Worm (Caenorhabditis elegans) whole organism, L1 larva: ENCODE data around the gene E02H4.8.
A peak's percentile ranks its signal among the peaks of the same experiment; 100 is the strongest.

Source experiments
- F16B12.6 ChIP-seq: fragments of 150-350 bp; optimal IDR thresholded peaks from 2 replicates; lab custom pipeline; 2014; ENCODE audit warnings: missing biosample characterization, missing genetic modification characterization
- Y116A8C.19 ChIP-seq: sonication (generic microtip); optimal IDR thresholded peaks from 2 replicates; lab custom pipeline; 2016; ENCODE audit warnings: missing compliant biosample characterization, missing genetic modification characterization, borderline replicate concordance
- aha-1 ChIP-seq: fragments of 150-350 bp; optimal IDR thresholded peaks from 2 replicates; lab custom pipeline; 2014; ENCODE audit warnings: missing biosample characterization, missing genetic modification characterization
- aly-2 ChIP-seq: fragments of 150-350 bp; optimal IDR thresholded peaks from 2 replicates; lab custom pipeline; 2014; ENCODE audit warnings: missing biosample characterization, missing genetic modification characterization
- ama-1 ChIP-seq: fragments of 150-350 bp; optimal IDR thresholded peaks from 2 replicates; lab custom pipeline; 2014
- blmp-1 ChIP-seq: fragments of 150-350 bp; optimal IDR thresholded peaks from 2 replicates; lab custom pipeline; 2014; ENCODE audit warnings: missing biosample characterization, missing genetic modification characterization
- ceh-63 ChIP-seq: fragments of 200-800 bp; sonication (Bioruptor generic); optimal IDR thresholded peaks from 2 replicates; lab custom pipeline; 2018; ENCODE audit warnings: mild to moderate bottlenecking, missing genetic modification characterization, missing compliant biosample characterization
- ceh-88 ChIP-seq: fragments of 200-800 bp; sonication (Bioruptor generic); IDR thresholded peaks from 2 replicates; pipeline ENCODE4 v1.3.6; 2022; ENCODE audit warnings: missing genetic modification characterization, missing compliant biosample characterization
- ceh-90 ChIP-seq: sonication (generic microtip); optimal IDR thresholded peaks from 2 replicates; lab custom pipeline; 2016; ENCODE audit warnings: missing genetic modification characterization, missing compliant biosample characterization
- dpl-1 ChIP-seq, 3 experiments: fragments of 150-350 bp in 2 of 3; sonication (generic microtip) in 1 of 3; optimal IDR thresholded peaks; 2 replicates each; lab custom pipeline; 2014 to 2017; ENCODE audit warnings: missing biosample characterization in 3 of 3, missing genetic modification characterization in 3 of 3, missing genetic modification reagents in 3 of 3
- dsc-1 ChIP-seq: sonication (generic microtip); optimal IDR thresholded peaks from 2 replicates; lab custom pipeline; 2016; ENCODE audit warnings: mild to moderate bottlenecking, missing genetic modification characterization, missing compliant biosample characterization
- efl-3 ChIP-seq: fragments of 200-800 bp; sonication (Bioruptor generic); optimal IDR thresholded peaks from 2 replicates; lab custom pipeline; 2018; ENCODE audit warnings: mild to moderate bottlenecking, missing genetic modification characterization, missing compliant biosample characterization
- elt-2 ChIP-seq: sonication (generic microtip); optimal IDR thresholded peaks from 2 replicates; lab custom pipeline; 2016; ENCODE audit warnings: missing genetic modification characterization, mild to moderate bottlenecking, inconsistent platforms, missing compliant biosample characterization, missing genetic modification reagents
- elt-3 ChIP-seq, 6 experiments: fragments of 150-350 bp in 1 of 6; sonication (generic microtip); optimal IDR thresholded peaks; 2 replicates each; lab custom pipeline; 2017 to 2018; ENCODE audit warnings: missing biosample characterization in 6 of 6, missing genetic modification characterization in 6 of 6, inconsistent platforms in 1 of 6
- fkh-10 ChIP-seq: sonication (generic microtip); optimal IDR thresholded peaks from 2 replicates; lab custom pipeline; 2017; ENCODE audit warnings: missing biosample characterization, missing genetic modification reagents, missing genetic modification characterization
- fkh-4 ChIP-seq: sonication (generic microtip); optimal IDR thresholded peaks from 2 replicates; lab custom pipeline; 2016; ENCODE audit warnings: missing compliant biosample characterization, missing genetic modification characterization, borderline replicate concordance
- fkh-8 ChIP-seq: sonication (generic microtip); optimal IDR thresholded peaks from 2 replicates; lab custom pipeline; 2016; ENCODE audit warnings: mild to moderate bottlenecking, missing genetic modification characterization, missing compliant biosample characterization
- fos-1 ChIP-seq: fragments of 150-350 bp; optimal IDR thresholded peaks from 2 replicates; lab custom pipeline; 2014; ENCODE audit warnings: missing biosample characterization, missing genetic modification characterization
- hlh-4 ChIP-seq: sonication (generic microtip); optimal IDR thresholded peaks from 2 replicates; lab custom pipeline; 2016; ENCODE audit warnings: mild to moderate bottlenecking, missing genetic modification characterization, missing compliant biosample characterization
- hpl-2 ChIP-seq: fragments of 150-350 bp; optimal IDR thresholded peaks from 2 replicates; lab custom pipeline; 2014; ENCODE audit warnings: missing biosample characterization, missing genetic modification reagents, missing genetic modification characterization
- irx-1 ChIP-seq: sonication (generic microtip); optimal IDR thresholded peaks from 2 replicates; lab custom pipeline; 2016; ENCODE audit warnings: missing genetic modification characterization, missing compliant biosample characterization
- isw-1 ChIP-seq: fragments of 200-800 bp; sonication (Bioruptor generic); IDR thresholded peaks from 2 replicates; pipeline ENCODE4 v1.3.6; 2022; ENCODE audit warnings: missing genetic modification characterization, missing compliant biosample characterization
- lin-13 ChIP-seq: fragments of 150-350 bp; optimal IDR thresholded peaks from 2 replicates; lab custom pipeline; 2014; ENCODE audit warnings: missing biosample characterization, missing genetic modification reagents, missing genetic modification characterization
- lin-35 ChIP-seq, 2 experiments: fragments of 150-350 bp; optimal IDR thresholded peaks; 2 replicates each; lab custom pipeline; 2014; ENCODE audit warnings: missing biosample characterization in 2 of 2, missing genetic modification characterization in 2 of 2, missing genetic modification reagents in 2 of 2
- mdl-1 ChIP-seq, 2 experiments: fragments of 150-350 bp; optimal IDR thresholded peaks; 2 replicates each; lab custom pipeline; 2014 to 2017; ENCODE audit warnings: missing biosample characterization in 2 of 2, missing genetic modification characterization in 2 of 2, inconsistent platforms in 1 of 2
- mep-1 ChIP-seq: fragments of 150-350 bp; optimal IDR thresholded peaks from 2 replicates; lab custom pipeline; 2014; ENCODE audit warnings: missing biosample characterization, missing genetic modification characterization
- nhr-20 ChIP-seq: sonication (generic microtip); optimal IDR thresholded peaks from 2 replicates; lab custom pipeline; 2016; ENCODE audit warnings: mild to moderate bottlenecking, missing genetic modification characterization, missing compliant biosample characterization
- nhr-237 ChIP-seq: fragments of 150-350 bp; optimal IDR thresholded peaks from 2 replicates; lab custom pipeline; 2014; ENCODE audit warnings: missing biosample characterization, missing genetic modification characterization
- nhr-28 ChIP-seq: fragments of 150-350 bp; optimal IDR thresholded peaks from 2 replicates; lab custom pipeline; 2014; ENCODE audit warnings: missing biosample characterization, missing genetic modification characterization
- nhr-47 ChIP-seq: sonication (generic microtip); optimal IDR thresholded peaks from 2 replicates; lab custom pipeline; 2016; ENCODE audit warnings: mild to moderate bottlenecking, missing genetic modification characterization, moderate library complexity, missing compliant biosample characterization
- nhr-76 ChIP-seq: sonication (generic microtip); optimal IDR thresholded peaks from 2 replicates; lab custom pipeline; 2017; ENCODE audit warnings: missing biosample characterization, missing genetic modification characterization
- nhr-77 ChIP-seq: fragments of 150-350 bp; optimal IDR thresholded peaks from 2 replicates; lab custom pipeline; 2014; ENCODE audit warnings: missing biosample characterization, missing genetic modification characterization
- nhr-84 ChIP-seq: sonication (generic microtip); optimal IDR thresholded peaks from 2 replicates; lab custom pipeline; 2017; ENCODE audit warnings: missing biosample characterization, missing genetic modification characterization
- nhr-85 ChIP-seq: sonication (generic microtip); peaks from one replicate; lab custom pipeline; 2016; ENCODE audit warnings: missing genetic modification characterization, inconsistent platforms, missing compliant biosample characterization
- nhr-90 ChIP-seq: sonication (generic microtip); optimal IDR thresholded peaks from 2 replicates; lab custom pipeline; 2016; ENCODE audit warnings: mild to moderate bottlenecking, missing genetic modification characterization, missing compliant biosample characterization; ENCODE audit not compliant: poor library complexity
- pag-3 ChIP-seq: sonication (generic microtip); optimal IDR thresholded peaks from 2 replicates; lab custom pipeline; 2017; ENCODE audit warnings: missing genetic modification characterization, mild to moderate bottlenecking, missing compliant biosample characterization, antibody characterized with exemption, borderline replicate concordance; ENCODE audit not compliant: insufficient read depth
- rnt-1 ChIP-seq: sonication (generic microtip); optimal IDR thresholded peaks from 2 replicates; lab custom pipeline; 2016; ENCODE audit warnings: mild to moderate bottlenecking, missing genetic modification characterization, moderate library complexity, missing compliant biosample characterization
- snu-23 ChIP-seq: sonication (generic microtip); optimal IDR thresholded peaks from 2 replicates; lab custom pipeline; 2016; ENCODE audit warnings: missing genetic modification characterization, missing compliant biosample characterization
- sup-37 ChIP-seq: fragments of 200-800 bp; sonication (Bioruptor generic); optimal IDR thresholded peaks from 2 replicates; lab custom pipeline; 2018; ENCODE audit warnings: mild to moderate bottlenecking, missing genetic modification characterization, missing compliant biosample characterization
- swsn-7 ChIP-seq: sonication (generic microtip); optimal IDR thresholded peaks from 2 replicates; lab custom pipeline; 2016; ENCODE audit warnings: missing genetic modification characterization, missing compliant biosample characterization
- tbx-2 ChIP-seq: sonication (generic microtip); optimal IDR thresholded peaks from 2 replicates; lab custom pipeline; 2016; ENCODE audit warnings: missing genetic modification characterization, missing compliant biosample characterization
- tlp-1 ChIP-seq: fragments of 150-350 bp; optimal IDR thresholded peaks from 2 replicates; lab custom pipeline; 2014; ENCODE audit warnings: missing biosample characterization, missing genetic modification characterization
- unc-62 ChIP-seq: fragments of 150-350 bp; optimal IDR thresholded peaks from 2 replicates; lab custom pipeline; 2014; ENCODE audit warnings: missing biosample characterization, missing genetic modification reagents, missing genetic modification characterization
- unc-86 ChIP-seq: sonication (generic microtip); optimal IDR thresholded peaks from 2 replicates; lab custom pipeline; 2016; ENCODE audit warnings: missing genetic modification characterization, missing compliant biosample characterization
- unc-98 ChIP-seq: fragments of 200-800 bp; sonication (Bioruptor generic); IDR thresholded peaks from 2 replicates; pipeline ENCODE4 v1.3.6; 2022; ENCODE audit warnings: missing genetic modification characterization, missing compliant biosample characterization
- xbp-1 ChIP-seq: sonication (generic microtip); optimal IDR thresholded peaks from 2 replicates; lab custom pipeline; 2016; ENCODE audit warnings: missing genetic modification characterization, missing compliant biosample characterization
- ztf-11 ChIP-seq, 2 experiments: sonication (generic microtip); optimal IDR thresholded peaks; 2 replicates each; lab custom pipeline; 2016 to 2017; ENCODE audit warnings: missing genetic modification characterization in 2 of 2, missing biosample characterization in 1 of 2, missing compliant biosample characterization in 1 of 2
- ztf-4 ChIP-seq: fragments of 150-350 bp; optimal IDR thresholded peaks from 2 replicates; lab custom pipeline; 2014; ENCODE audit warnings: missing biosample characterization, missing genetic modification characterization

Gene E02H4.8

DNA sequence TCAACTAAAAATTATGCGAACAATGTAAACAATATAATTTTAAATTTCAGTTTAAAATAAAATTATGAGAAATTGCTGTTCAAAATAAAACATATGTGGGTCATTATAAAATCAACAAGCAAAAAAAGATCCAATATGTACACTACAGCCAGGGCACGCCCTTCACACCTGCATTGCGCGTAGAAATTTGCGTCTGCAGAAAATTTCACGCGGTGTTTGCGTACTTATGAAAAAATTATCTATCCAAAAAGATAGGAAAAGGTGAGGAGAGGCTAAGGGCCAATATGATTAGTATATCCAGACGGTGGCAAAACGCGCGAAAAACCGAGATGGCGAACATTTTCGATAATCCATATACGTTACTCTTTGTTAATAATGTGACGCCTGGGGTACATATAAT, 18.9 kb downstream of the E02H4.8 start:
- TF ChIP-seq irx-1 (tag; lab: Kevin White, UChicago) (no peak), F16B12.6 (tag; lab: Kevin White, UChicago) (peak; percentile 77), fkh-4 (tag; lab: Kevin White, UChicago) (no peak), lin-13 (GFP tag; lab: Kevin White, UChicago) (no peak), ceh-90 (tag; lab: Kevin White, UChicago) (no peak), nhr-237 (tag; lab: Kevin White, UChicago) (no peak), elt-2 (tag; lab: Kevin White, UChicago) (no peak), dpl-1 (GFP tag; optimal IDR thresholded peaks at IDR 0.05; lab: Kevin White, UChicago) (peak in 2 of 3 experiments; percentile 4 to 19), nhr-20 (tag; lab: Kevin White, UChicago) (no peak), ceh-63 (GFP tag; lab: Kevin White, UChicago) (no peak), nhr-84 (tag; lab: Kevin White, UChicago) (no peak), aly-2 (no peak), isw-1 (GFP tag; lab: Robert Waterston, UW) (no peak), lin-35 (GFP tag; optimal IDR thresholded peaks at IDR 0.05; lab: Kevin White, UChicago) (peak in 1 of 2 experiments; percentile 49), hlh-4 (tag; lab: Kevin White, UChicago) (no peak), hpl-2 (GFP tag; lab: Kevin White, UChicago) (no peak), rnt-1 (tag; lab: Kevin White, UChicago) (no peak), nhr-90 (no peak), fos-1 (tag; lab: Kevin White, UChicago) (no peak), mdl-1 (tag; optimal IDR thresholded peaks at IDR 0.05; lab: Kevin White, UChicago) (peak in 1 of 2 experiments; percentile 7), tlp-1 (tag; lab: Kevin White, UChicago) (no peak), blmp-1 (tag; lab: Kevin White, UChicago) (peak; percentile 51), nhr-28 (no peak), unc-86 (tag; lab: Kevin White, UChicago) (no peak), fkh-10 (GFP tag; lab: Kevin White, UChicago) (no peak), snu-23 (peak; percentile 6), ztf-11 (tag; optimal IDR thresholded peaks at IDR 0.05; lab: Kevin White, UChicago) (no peak), tbx-2 (tag; lab: Kevin White, UChicago) (no peak), elt-3 (tag; optimal IDR thresholded peaks at IDR 0.05; lab: Kevin White, UChicago) (no peak), ama-1 (lab: Kevin White, UChicago) (no peak), sup-37 (GFP tag; lab: Kevin White, UChicago) (no peak), nhr-85 (no peak), Y116A8C.19 (tag; lab: Kevin White, UChicago) (no peak), ztf-4 (tag; lab: Kevin White, UChicago) (no peak), unc-98 (GFP tag; lab: Robert Waterston, UW) (no peak), aha-1 (tag; lab: Kevin White, UChicago) (no peak), dsc-1 (tag; lab: Kevin White, UChicago) (no peak), fkh-8 (tag; lab: Kevin White, UChicago) (no peak)

DNA sequence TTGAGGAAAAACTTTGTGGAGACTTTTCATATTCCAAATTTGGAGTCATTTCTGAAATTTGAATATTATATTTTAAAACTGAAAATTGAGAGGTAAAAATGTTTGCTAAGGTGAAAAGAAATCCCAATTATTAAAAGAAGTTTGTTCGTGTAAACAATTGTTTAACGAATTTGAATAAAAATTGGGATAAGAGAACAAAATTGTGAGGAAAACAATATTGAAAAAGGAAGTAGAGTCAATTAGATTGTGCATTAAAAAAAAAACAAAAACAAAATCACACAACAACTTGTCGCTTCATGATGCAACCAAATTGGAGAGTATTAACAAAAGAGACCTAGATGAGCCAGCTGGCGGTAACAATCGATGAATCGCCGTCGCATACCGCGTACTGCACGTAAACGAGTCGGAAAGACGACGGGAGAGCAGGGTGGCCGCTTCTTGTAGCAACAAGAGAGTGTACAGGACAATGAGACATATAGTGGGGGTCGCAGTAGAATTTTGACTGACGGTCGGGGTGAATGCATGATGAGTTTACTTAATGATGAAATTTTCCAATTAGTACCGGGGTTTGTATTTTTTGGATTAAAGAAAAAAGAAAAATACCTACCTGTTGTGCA, 19.9 kb downstream of the E02H4.8 start, which contains the start of gene K04C1.3:
TSS of gene K04C1.3 (minus strand) at position 51 of the 617 bp plus-strand sequence.
- TF ChIP-seq dsc-1 (tag; lab: Kevin White, UChicago) (no peak), ceh-88 (GFP tag; lab: Robert Waterston, UW) (no peak)

DNA sequence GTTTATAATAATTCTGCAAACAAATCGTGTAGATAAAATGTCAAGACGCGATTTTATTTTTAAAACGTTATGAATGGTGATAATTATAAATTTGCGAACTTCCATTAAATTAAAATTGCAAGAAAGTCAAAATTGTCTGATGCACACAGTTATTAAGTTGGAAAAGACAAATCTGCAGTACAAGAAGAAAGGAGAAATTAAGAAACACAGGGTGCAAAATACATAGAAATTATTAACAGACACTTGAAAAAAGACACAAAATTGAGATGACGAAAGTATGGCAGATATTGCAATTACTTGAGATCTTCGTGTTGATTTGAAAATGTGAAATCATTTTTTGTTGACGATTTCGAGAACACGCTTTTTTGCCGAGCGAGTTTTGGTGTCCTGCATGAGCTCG, 21.8 kb downstream of the E02H4.8 start:
- TF ChIP-seq efl-3 (GFP tag; lab: Kevin White, UChicago) = no peak
- no peak for TF ChIP-seq nhr-28
- no peak for TF ChIP-seq pag-3 (tag; lab: Kevin White, UChicago)
- no peak for TF ChIP-seq ceh-90 (tag; lab: Kevin White, UChicago)
- TF ChIP-seq fkh-8 (tag; lab: Kevin White, UChicago) = no peak
- no peak for TF ChIP-seq fkh-10 (GFP tag; lab: Kevin White, UChicago)
- no peak for TF ChIP-seq lin-13 (GFP tag; lab: Kevin White, UChicago)
- no peak for TF ChIP-seq ztf-11 (tag; optimal IDR thresholded peaks at IDR 0.05; lab: Kevin White, UChicago)
- no peak for TF ChIP-seq ceh-88 (GFP tag; lab: Robert Waterston, UW)
- no peak for TF ChIP-seq nhr-47 (tag; lab: Kevin White, UChicago)
- TF ChIP-seq unc-98 (GFP tag; lab: Robert Waterston, UW) = no peak
- TF ChIP-seq mep-1 (tag; lab: Kevin White, UChicago) = no peak
- no peak for TF ChIP-seq xbp-1
- TF ChIP-seq isw-1 (GFP tag; lab: Robert Waterston, UW) = no peak
- TF ChIP-seq nhr-76 = no peak
- no peak for TF ChIP-seq fos-1 (tag; lab: Kevin White, UChicago)
- TF ChIP-seq ama-1 (lab: Kevin White, UChicago) = no peak
- TF ChIP-seq swsn-7 = no peak
- TF ChIP-seq unc-62 = no peak
- no peak for TF ChIP-seq nhr-77 (tag; lab: Kevin White, UChicago)
